Worm (Caenorhabditis elegans): ENCODE measurements around the gene cls-1.

Gene cls-1

DNA sequence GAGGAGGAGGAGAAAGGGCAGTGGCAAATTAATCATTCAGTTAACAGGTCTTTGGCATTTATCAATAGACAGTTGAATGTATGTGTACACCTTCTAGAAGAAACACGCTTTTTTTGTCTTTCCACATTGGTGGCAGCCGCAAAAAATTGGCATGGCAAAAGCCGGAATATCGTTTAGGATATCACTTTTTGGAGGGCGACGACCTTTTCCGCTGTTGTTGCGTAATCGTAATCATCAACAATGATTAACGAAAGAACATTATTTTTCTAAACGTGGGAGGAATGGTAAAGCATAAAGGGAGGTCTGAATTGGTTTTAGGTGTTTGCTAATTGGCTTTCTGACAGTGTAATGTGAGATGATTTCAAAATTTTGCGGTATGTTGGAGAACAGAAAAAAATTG lies 16.0 kb upstream of the cls-1 start:
- TF ChIP-seq sdz-12 (GFP tag; optimal IDR thresholded peaks at IDR 0.05) (no peak), hlh-11 (tag; optimal IDR thresholded peaks at IDR 0.05) (peak; percentile 22), hif-1 (tag; optimal IDR thresholded peaks at IDR 0.05) (peak in 1 of 2 experiments; percentile 22), arid-1 (GFP tag; conservative IDR thresholded peaks at IDR 0.05) (no peak), F10B5.3 (tag; optimal IDR thresholded peaks at IDR 0.05) (no peak), mxl-3 (GFP tag; optimal IDR thresholded peaks at IDR 0.05) (peak; percentile 35), lin-13 (GFP tag; optimal IDR thresholded peaks at IDR 0.05) (no peak), nhr-28 (tag; optimal IDR thresholded peaks at IDR 0.05) (peak; percentile 0), unc-62 (GFP tag; optimal IDR thresholded peaks at IDR 0.05 in 1 of 2) (peak in 1 of 2 experiments; percentile 67), unc-62 (tag; optimal IDR thresholded peaks at IDR 0.05) (no peak), nhr-11 (tag; optimal IDR thresholded peaks at IDR 0.05) (no peak), R02D3.7 (tag; optimal IDR thresholded peaks at IDR 0.05) (no peak), Y75B8A.6 (GFP tag; IDR thresholded peaks at IDR 0.05) (no peak), nhr-76 (tag; optimal IDR thresholded peaks at IDR 0.05) (no peak), duxl-1 (tag; optimal IDR thresholded peaks at IDR 0.05; ENCODE audit: poor library complexity) (no peak), ceh-28 (tag; optimal IDR thresholded peaks at IDR 0.05) (no peak), ceh-32 (tag; optimal IDR thresholded peaks at IDR 0.05; ENCODE audit: poor library complexity) (no peak), dmd-9 (GFP tag; IDR thresholded peaks at IDR 0.05) (no peak), unc-39 (tag; optimal IDR thresholded peaks at IDR 0.05) (no peak), aly-2 (tag; optimal IDR thresholded peaks at IDR 0.05) (no peak), ZK546.5 (tag; optimal IDR thresholded peaks at IDR 0.05) (no peak), nhr-237 (tag; optimal IDR thresholded peaks at IDR 0.05) (no peak), F49E8.2 (tag; optimal IDR thresholded peaks at IDR 0.05; ENCODE audit: borderline replicate concordance) (no peak)

DNA sequence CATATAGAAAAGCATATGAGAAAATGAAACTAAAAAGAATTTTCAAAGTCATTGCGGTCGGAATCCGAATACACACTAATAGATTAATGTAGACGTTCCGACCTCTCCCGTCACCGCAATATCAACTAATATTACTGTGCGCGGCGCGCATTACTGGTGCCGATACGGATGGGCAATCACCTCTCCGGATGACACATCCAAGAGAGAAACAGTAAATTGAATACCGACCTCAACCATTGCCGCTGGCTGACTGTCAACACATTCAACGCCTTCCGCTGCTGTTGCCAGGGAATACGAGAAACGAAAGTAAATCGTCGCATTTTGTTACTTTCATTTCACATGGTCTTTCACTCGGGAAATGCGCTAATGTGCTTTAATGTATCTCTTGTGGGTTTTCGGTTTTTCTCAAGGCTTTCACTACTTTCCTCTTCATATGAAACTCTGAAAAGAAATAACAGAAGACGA lies 13.1 kb upstream of the cls-1 start:
- TF ChIP-seq Y105C5A.15 (GFP tag; IDR thresholded peaks at IDR 0.05) (peak; percentile 91), F37D6.2 (tag; optimal IDR thresholded peaks at IDR 0.05) (no peak), egl-43 (GFP tag; IDR thresholded peaks at IDR 0.05) (0 out of 2 replicates have a peak, but pooled peaks have one; percentile 41), ZK337.2 (GFP tag; IDR thresholded peaks at IDR 0.05) (no peak), php-3 (GFP tag; IDR thresholded peaks at IDR 0.05) (0 out of 2 replicates have a peak, but pooled peaks have one; percentile 5), F49E8.2 (tag; optimal IDR thresholded peaks at IDR 0.05; ENCODE audit: borderline replicate concordance) (peak; percentile 72), Y5F2A.4 (GFP tag; optimal IDR thresholded peaks at IDR 0.05) (peak; percentile 51), madf-5 (GFP tag; IDR thresholded peaks at IDR 0.05) (0 out of 4 replicates have a peak, but pooled peaks of 1 of the 2 experiments have one; percentile 2), arid-1 (GFP tag; conservative IDR thresholded peaks at IDR 0.05) (0 out of 2 replicates have a peak, but pooled peaks have one; percentile 21), dmd-8 (GFP tag; IDR thresholded peaks at IDR 0.05) (0 out of 2 replicates have a peak, but pooled peaks have one; percentile 46), snpc-1.2 (GFP tag; IDR thresholded peaks at IDR 0.05) (no peak), nhr-25 (tag; optimal IDR thresholded peaks at IDR 0.05; ENCODE audit: borderline replicate concordance, insufficient read depth) (peak; percentile 39), lin-15B (tag; optimal IDR thresholded peaks at IDR 0.05) (no peak), mxl-3 (GFP tag; optimal IDR thresholded peaks at IDR 0.05) (no peak), madf-9 (GFP tag; conservative IDR thresholded peaks at IDR 0.05) (0 out of 2 replicates have a peak, but pooled peaks have one; percentile 22), zip-2 (tag; optimal IDR thresholded peaks at IDR 0.05) (peak; percentile 24), nhr-111 (GFP tag; optimal IDR thresholded peaks at IDR 0.05) (peak; percentile 28), lim-7 (GFP tag; IDR thresholded peaks at IDR 0.05) (peak; percentile 17; the same call in 1 of the 2 replicates), nhr-42 (GFP tag; IDR thresholded peaks at IDR 0.05) (0 out of 2 replicates have a peak, but pooled peaks have one; percentile 37), saeg-2 (GFP tag; IDR thresholded peaks at IDR 0.05) (peak; percentile 46; the same call in 1 of the 2 replicates), Y48G9A.11 (GFP tag; IDR thresholded peaks at IDR 0.05) (peak; percentile 45; the same call in 1 of the 2 replicates), ceh-32 (tag; optimal IDR thresholded peaks at IDR 0.05; ENCODE audit: poor library complexity) (no peak), Y75B8A.6 (GFP tag; IDR thresholded peaks at IDR 0.05) (0 out of 2 replicates have a peak, but pooled peaks have one; percentile 9), vab-7 (GFP tag; IDR thresholded peaks at IDR 0.05) (no peak), unc-130 (GFP tag; optimal IDR thresholded peaks at IDR 0.05) (peak; percentile 43), nhr-77 (tag; optimal IDR thresholded peaks at IDR 0.05) (no peak), mes-2 (tag; optimal IDR thresholded peaks at IDR 0.05; ENCODE audit: poor library complexity, severe bottlenecking) (peak; percentile 44), lin-38 (GFP tag; IDR thresholded peaks at IDR 0.05) (peak; percentile 70), spr-3 (GFP tag; optimal IDR thresholded peaks at IDR 0.05) (peak; percentile 58), tra-1 (GFP tag; IDR thresholded peaks at IDR 0.05) (peak; percentile 52; the same call in 1 of the 2 replicates), ceh-62 (tag; optimal IDR thresholded peaks at IDR 0.05) (no peak)

Measured in whole organism, L4 larva.